Worm (Caenorhabditis elegans) whole organism, L4/young adult: ENCODE measurements around the gene str-85.

ENCODE experiments used
- W03F9.2 ChIP-seq: fragments of 150-350 bp; optimal IDR thresholded peaks from 2 replicates; lab custom pipeline; 2014; ENCODE audit warnings: missing biosample characterization, missing genetic modification characterization
- dao-5 ChIP-seq: sonication (generic microtip); optimal IDR thresholded peaks from 2 replicates; lab custom pipeline; 2016; ENCODE audit warnings: missing genotype, missing genetic modification characterization, moderate library complexity, missing compliant biosample characterization

- TF ChIP-seq dao-5: no peak
- TF ChIP-seq W03F9.2 (tag; lab: Kevin White, UChicago): no peak
Measured at ce11 chrV:8972271-8972670, 13.4 kb downstream of the str-85 start, which contains the start of gene nhr-195.
